Fruit fly (Drosophila melanogaster) whole organism, embryonic: ENCODE measurements around the gene hll.

ENCODE experiments used
- Aef1 ChIP-seq: fragments of 200-800 bp; sonication (Bioruptor generic); IDR thresholded peaks from 3 replicates; pipeline ENCODE4 v1.3.6; 2022; ENCODE audit warnings: missing biosample characterization, missing genetic modification characterization
- B-H2 ChIP-seq: fragments of 200-800 bp; sonication (Bioruptor generic); optimal IDR thresholded peaks from 2 replicates; lab custom pipeline; 2018; ENCODE audit warnings: missing biosample characterization, mild to moderate bottlenecking, missing genetic modification characterization
- CG11247 ChIP-seq: fragments of 200-800 bp; sonication (Bioruptor generic); IDR thresholded peaks from 2 replicates; pipeline ENCODE4 v1.3.6; 2022; ENCODE audit warnings: missing biosample characterization, missing genetic modification characterization
- CG11504 ChIP-seq: fragments of 200-800 bp; sonication (Bioruptor generic); optimal IDR thresholded peaks from 3 replicates; lab custom pipeline; 2019; ENCODE audit warnings: missing biosample characterization, mild to moderate bottlenecking, missing genetic modification characterization, moderate library complexity
- CG11695 ChIP-seq: fragments of 200-800 bp; sonication (Bioruptor generic); IDR thresholded peaks from 3 replicates; pipeline ENCODE4 v1.3.6; 2022; ENCODE audit warnings: missing biosample characterization, missing genetic modification characterization
- CG12155 ChIP-seq: fragments of 200-800 bp; sonication (Bioruptor generic); optimal IDR thresholded peaks from 3 replicates; lab custom pipeline; 2016; ENCODE audit warnings: missing biosample characterization, missing genetic modification characterization
- CG12299 ChIP-seq: fragments of 200-800 bp; sonication (Bioruptor generic); optimal IDR thresholded peaks from 2 replicates; lab custom pipeline; 2018; ENCODE audit warnings: missing biosample characterization, mild to moderate bottlenecking, missing genetic modification characterization
- CG13287 ChIP-seq: fragments of 200-800 bp; sonication (Bioruptor generic); IDR thresholded peaks from 2 replicates; pipeline ENCODE4 v1.3.6; 2022; ENCODE audit warnings: missing biosample characterization, missing genetic modification characterization; ENCODE audit not compliant: partially characterized antibody
- CG13624 ChIP-seq: fragments of 200-800 bp; sonication (Bioruptor generic); optimal IDR thresholded peaks from 2 replicates; lab custom pipeline; 2016; ENCODE audit warnings: missing biosample characterization, missing genetic modification characterization
- CG13894 ChIP-seq: fragments of 200-800 bp; sonication (Bioruptor generic); optimal IDR thresholded peaks from 3 replicates; lab custom pipeline; 2018; ENCODE audit warnings: missing biosample characterization, mild to moderate bottlenecking, missing genetic modification characterization, moderate library complexity
- CG14050 ChIP-seq: fragments of 200-800 bp; sonication (Bioruptor generic); IDR thresholded peaks from 3 replicates; pipeline ENCODE4 v1.3.6; 2022; ENCODE audit warnings: missing biosample characterization, missing genetic modification characterization
- CG18599 ChIP-seq: fragments of 200-800 bp; sonication (Bioruptor generic); optimal IDR thresholded peaks from 3 replicates; lab custom pipeline; 2017; ENCODE audit warnings: missing biosample characterization, missing genetic modification characterization, mild to moderate bottlenecking, moderate library complexity, missing genetic modification reagents
- CG2120 ChIP-seq: fragments of 200-800 bp; sonication (Bioruptor generic); optimal IDR thresholded peaks from 3 replicates; lab custom pipeline; 2016; ENCODE audit warnings: missing biosample characterization, missing genetic modification characterization
- CG30403 ChIP-seq: fragments of 200-800 bp; sonication (Bioruptor generic); optimal IDR thresholded peaks from 3 replicates; lab custom pipeline; 2016; ENCODE audit warnings: missing biosample characterization, missing genetic modification characterization
- CG30431 ChIP-seq: fragments of 200-800 bp; sonication (Bioruptor generic); optimal IDR thresholded peaks from 2 replicates; lab custom pipeline; 2017; ENCODE audit warnings: missing biosample characterization, missing genetic modification characterization
- CG7271 ChIP-seq: fragments of 200-800 bp; sonication (Bioruptor generic); optimal IDR thresholded peaks from 2 replicates; lab custom pipeline; 2018; ENCODE audit warnings: missing biosample characterization, mild to moderate bottlenecking, missing genetic modification characterization, moderate library complexity
- Fer1 ChIP-seq: fragments of 200-800 bp; sonication (Bioruptor generic); optimal IDR thresholded peaks from 2 replicates; lab custom pipeline; 2017; ENCODE audit warnings: missing biosample characterization, mild to moderate bottlenecking, missing genetic modification characterization
- Hmr ChIP-seq: fragments of 200-800 bp; sonication (Bioruptor generic); optimal IDR thresholded peaks from 3 replicates; lab custom pipeline; 2017; ENCODE audit warnings: mild to moderate bottlenecking, missing biosample characterization, missing genetic modification reagents, missing genetic modification characterization
- Max ChIP-seq: fragments of 200-800 bp; sonication (Bioruptor generic); optimal IDR thresholded peaks from 2 replicates; lab custom pipeline; 2016; ENCODE audit warnings: missing biosample characterization, mild to moderate bottlenecking, missing genetic modification characterization
- Myb ChIP-seq: fragments of 200-800 bp; sonication (Bioruptor generic); optimal IDR thresholded peaks from 2 replicates; lab custom pipeline; 2016; ENCODE audit warnings: missing biosample characterization, missing genetic modification characterization
- NC2α ChIP-seq: fragments of 200-800 bp; sonication (Bioruptor generic); optimal IDR thresholded peaks from 2 replicates; lab custom pipeline; 2016; ENCODE audit warnings: missing biosample characterization, missing genetic modification characterization
- NFAT ChIP-seq: fragments of 200-800 bp; sonication (Bioruptor generic); IDR thresholded peaks from 2 replicates; pipeline ENCODE4 v1.3.6; 2022; ENCODE audit warnings: missing biosample characterization, missing genetic modification characterization
- Oaz ChIP-seq: fragments of 200-800 bp; sonication (Bioruptor generic); IDR thresholded peaks from 2 replicates; pipeline ENCODE4 v1.3.6; 2022; ENCODE audit warnings: missing biosample characterization, missing genetic modification characterization
- Oli ChIP-seq: fragments of 200-800 bp; sonication (Bioruptor generic); optimal IDR thresholded peaks from 2 replicates; lab custom pipeline; 2018; ENCODE audit warnings: missing biosample characterization, mild to moderate bottlenecking, missing genetic modification characterization, moderate library complexity
- Opbp ChIP-seq: fragments of 200-800 bp; sonication (Bioruptor generic); IDR thresholded peaks from 3 replicates; pipeline ENCODE4 v1.3.6; 2022; ENCODE audit warnings: missing biosample characterization, missing genetic modification characterization; ENCODE audit not compliant: partially characterized antibody
- Sox100B ChIP-seq: fragments of 200-800 bp; sonication (Bioruptor generic); optimal IDR thresholded peaks from 3 replicates; lab custom pipeline; 2018; ENCODE audit warnings: missing biosample characterization, mild to moderate bottlenecking, missing genetic modification characterization
- Sox102F ChIP-seq: fragments of 200-800 bp; sonication (Bioruptor generic); optimal IDR thresholded peaks from 2 replicates; lab custom pipeline; 2018; ENCODE audit warnings: missing biosample characterization, mild to moderate bottlenecking, missing genetic modification characterization, moderate library complexity
- Xbp1 ChIP-seq: fragments of 200-800 bp; sonication (Bioruptor generic); optimal IDR thresholded peaks from 3 replicates; lab custom pipeline; 2016; ENCODE audit warnings: missing biosample characterization, mild to moderate bottlenecking, missing genetic modification characterization
- YL-1 ChIP-seq: fragments of 200-800 bp; sonication (Bioruptor generic); optimal IDR thresholded peaks from 3 replicates; lab custom pipeline; 2017; ENCODE audit warnings: missing biosample characterization, mild to moderate bottlenecking, missing genetic modification characterization
- ase ChIP-seq: fragments of 200-800 bp; sonication (Bioruptor generic); IDR thresholded peaks from 3 replicates; pipeline ENCODE4 v1.3.6; 2022; ENCODE audit warnings: missing biosample characterization, missing genetic modification characterization
- bbx ChIP-seq: fragments of 200-800 bp; sonication (Bioruptor generic); IDR thresholded peaks from 2 replicates; pipeline ENCODE4 v1.3.6; 2022; ENCODE audit warnings: missing biosample characterization, missing genetic modification characterization; ENCODE audit not compliant: partially characterized antibody
- gem ChIP-seq: fragments of 200-800 bp; sonication (Bioruptor generic); optimal IDR thresholded peaks from 2 replicates; lab custom pipeline; 2019; ENCODE audit warnings: missing biosample characterization, mild to moderate bottlenecking, missing genetic modification characterization, moderate library complexity
- gro ChIP-seq: fragments of 200-800 bp; sonication (Bioruptor generic); optimal IDR thresholded peaks from 2 replicates; lab custom pipeline; 2016; ENCODE audit warnings: missing biosample characterization, missing genetic modification characterization
- her ChIP-seq: fragments of 200-800 bp; sonication (Bioruptor generic); optimal IDR thresholded peaks from 2 replicates; lab custom pipeline; 2016; ENCODE audit warnings: missing biosample characterization, missing genetic modification characterization
- ind ChIP-seq: fragments of 200-800 bp; sonication (Bioruptor generic); optimal IDR thresholded peaks from 3 replicates; lab custom pipeline; 2016; ENCODE audit warnings: missing biosample characterization, missing genetic modification characterization
- lab ChIP-seq: fragments of 200-800 bp; sonication (Bioruptor generic); optimal IDR thresholded peaks from 3 replicates; lab custom pipeline; 2017; ENCODE audit warnings: missing biosample characterization, missing genetic modification characterization, mild to moderate bottlenecking, moderate library complexity, missing genetic modification reagents
- lov ChIP-seq, 2 experiments: fragments of 200-800 bp in 1 of 2; fragments of >200 bp in 1 of 2; sonication (Bioruptor generic) in 1 of 2; IDR thresholded peaks in 1 of 2; optimal IDR thresholded peaks in 1 of 2; 2 replicates in 1 of 2; 3 replicates in 1 of 2; pipeline versions ENCODE4 v1.3.6 to Lab custom; 2017 to 2022; ENCODE audit warnings: missing biosample characterization in 1 of 2, missing genetic modification characterization in 1 of 2
- nmo ChIP-seq: fragments of 200-800 bp; sonication (Bioruptor generic); optimal IDR thresholded peaks from 2 replicates; lab custom pipeline; 2018; ENCODE audit warnings: missing biosample characterization, mild to moderate bottlenecking, missing genetic modification characterization, moderate library complexity
- prd ChIP-seq, 3 experiments: fragments of >200 bp in 2 of 3; fragments of 200-800 bp in 1 of 3; sonication (Bioruptor generic) in 1 of 3; optimal IDR thresholded peaks in 2 of 3; IDR thresholded peaks in 1 of 3; 2 replicates in 2 of 3; 3 replicates in 1 of 3; pipeline versions ENCODE4 v1.3.6 to Lab custom; 2017 to 2022; ENCODE audit warnings: missing biosample characterization in 1 of 3, missing genetic modification characterization in 1 of 3
- rib ChIP-seq: fragments of 200-800 bp; sonication (Bioruptor generic); IDR thresholded peaks from 2 replicates; pipeline ENCODE4 v1.3.6; 2022; ENCODE audit warnings: missing biosample characterization, missing genetic modification characterization
- row ChIP-seq: fragments of 200-800 bp; sonication (Bioruptor generic); IDR thresholded peaks from 3 replicates; pipeline ENCODE4 v1.3.6; 2022; ENCODE audit warnings: missing biosample characterization, missing genetic modification characterization
- sens ChIP-seq: fragments of 200-800 bp; sonication (Bioruptor generic); peaks from one replicate; lab custom pipeline; 2016; ENCODE audit warnings: missing biosample characterization, missing genetic modification characterization
- sima ChIP-seq: fragments of 200-800 bp; sonication (Bioruptor generic); optimal IDR thresholded peaks from 2 replicates; lab custom pipeline; 2016; ENCODE audit warnings: missing biosample characterization, missing genetic modification characterization
- tap ChIP-seq: fragments of 200-800 bp; optimal IDR thresholded peaks from 3 replicates; lab custom pipeline; 2019; ENCODE audit warnings: missing biosample characterization, mild to moderate bottlenecking, missing genetic modification characterization, moderate library complexity
- tio ChIP-seq: fragments of 200-800 bp; sonication (Bioruptor generic); optimal IDR thresholded peaks from 2 replicates; lab custom pipeline; 2017; ENCODE audit warnings: missing biosample characterization, missing genetic modification characterization, inconsistent platforms
- wdn ChIP-seq: fragments of 200-800 bp; sonication (Bioruptor generic); IDR thresholded peaks from 2 replicates; pipeline ENCODE4 v1.3.6; 2022; ENCODE audit warnings: missing biosample characterization, missing genetic modification characterization
- zfh1 ChIP-seq: fragments of 200-800 bp; sonication (Bioruptor generic); IDR thresholded peaks from 3 replicates; pipeline ENCODE4 v1.3.6; 2022; ENCODE audit warnings: missing biosample characterization, missing genetic modification characterization

hll gene

dm6 chr2L:14011591-14012303, 15.1 kb upstream of the hll start (continued):
- TF ChIP-seq Hmr: peak; percentile 39
- peak; percentile 47 for TF ChIP-seq tap (tag; lab: Kevin White, UChicago)
- TF ChIP-seq CG12299 (tag; lab: Kevin White, UChicago): peak; percentile 26
- no peak for TF ChIP-seq prd (optimal IDR thresholded peaks at IDR 0.05; lab: Kevin White, UChicago)
- peak; percentile 43; the same call in 1 of the 3 replicates for TF ChIP-seq prd (GFP tag; IDR thresholded peaks at IDR 0.05; lab: Robert Waterston, UW)
- TF ChIP-seq ase (GFP tag; lab: Robert Waterston, UW): no peak
- no peak for TF ChIP-seq sima (GFP tag; lab: Kevin White, UChicago)
- TF ChIP-seq CG11504 (tag; lab: Kevin White, UChicago): peak; percentile 56
- TF ChIP-seq CG11695 (GFP tag; lab: Robert Waterston, UW): peak; percentile 50; the same call in 1 of the 3 replicates
- peak; percentile 93 for TF ChIP-seq row (GFP tag; lab: Robert Waterston, UW)
- TF ChIP-seq NFAT: 0 out of 2 replicates have a peak, but pooled peaks have one; percentile 35
- TF ChIP-seq CG14050 (GFP tag; lab: Robert Waterston, UW): peak; percentile 25; the same call in 1 of the 3 replicates
- TF ChIP-seq her (GFP tag; lab: Kevin White, UChicago): no peak
- TF ChIP-seq Xbp1: peak; percentile 36
- peak; percentile 17 for TF ChIP-seq CG13624 (GFP tag; lab: Kevin White, UChicago)
- no peak; the same call in 2 of the 3 replicates for TF ChIP-seq Aef1 (GFP tag; lab: Robert Waterston, UW)
- TF ChIP-seq CG30403: peak; percentile 25
- TF ChIP-seq Oli (tag; lab: Kevin White, UChicago): peak; percentile 15
- TF ChIP-seq YL-1: no peak
- 0 out of 2 replicates have a peak, but pooled peaks have one; percentile 10 for TF ChIP-seq Oaz
- TF ChIP-seq rib (GFP tag; lab: Robert Waterston, UW): peak; percentile 12; the same call in 1 of the 2 replicates
- peak; percentile 69 for TF ChIP-seq lab
- TF ChIP-seq Fer1 (GFP tag; lab: Kevin White, UChicago): peak; percentile 70
- TF ChIP-seq CG12155 (GFP tag; lab: Kevin White, UChicago): peak; percentile 36
- no peak for TF ChIP-seq tio (GFP tag; lab: Kevin White, UChicago)
- TF ChIP-seq sens: peak; percentile 7
- peak; percentile 31; the same call in 1 of the 2 replicates for TF ChIP-seq CG11247 (GFP tag; lab: Robert Waterston, UW)
- TF ChIP-seq lov (optimal IDR thresholded peaks at IDR 0.05; lab: Kevin White, UChicago): no peak
- TF ChIP-seq lov (GFP tag; IDR thresholded peaks at IDR 0.05; lab: Robert Waterston, UW): no peak
- TF ChIP-seq B-H2 (GFP tag; lab: Kevin White, UChicago): no peak
- peak; percentile 34 for TF ChIP-seq Sox100B
- TF ChIP-seq CG7271: no peak
- TF ChIP-seq CG18599 (GFP tag; lab: Kevin White, UChicago): peak; percentile 59
- TF ChIP-seq gem (tag; lab: Kevin White, UChicago): peak; percentile 60
- TF ChIP-seq Max (GFP tag; lab: Kevin White, UChicago): peak; percentile 10
- TF ChIP-seq zfh1 (GFP tag; lab: Robert Waterston, UW): no peak
- TF ChIP-seq bbx: 0 out of 2 replicates have a peak, but pooled peaks have one; percentile 13
- TF ChIP-seq ind (GFP tag; lab: Kevin White, UChicago): peak; percentile 13
- TF ChIP-seq Sox102F (GFP tag; lab: Kevin White, UChicago): peak; percentile 17
- no peak for TF ChIP-seq Myb
- TF ChIP-seq CG2120: peak; percentile 37
- peak; percentile 38 for TF ChIP-seq nmo
- peak; percentile 33 for TF ChIP-seq gro (GFP tag; lab: Kevin White, UChicago)
- TF ChIP-seq CG13894 (tag; lab: Kevin White, UChicago): peak; percentile 53
- peak; percentile 71; the same call in 2 of the 3 replicates for TF ChIP-seq Opbp (GFP tag; lab: Robert Waterston, UW)
- peak; percentile 41; the same call in 1 of the 2 replicates for TF ChIP-seq wdn
- TF ChIP-seq CG30431 (GFP tag; lab: Kevin White, UChicago): no peak
- no peak for TF ChIP-seq NC2α
- peak; percentile 39; the same call in 1 of the 2 replicates for TF ChIP-seq CG13287 (GFP tag; lab: Robert Waterston, UW)
